Worm (Caenorhabditis elegans): ENCODE data around the gene Y69A2AR.1.

Gene Y69A2AR.1

ce11 chrIV:2639666-2640273 is 27.1 kb upstream of the Y69A2AR.1 start:
- TF ChIP-seq akir-1 (GFP tag; optimal IDR thresholded peaks at IDR 0.05) (no peak), lin-54 (GFP tag; optimal IDR thresholded peaks at IDR 0.05) (peak; percentile 61), madf-8 (GFP tag; conservative IDR thresholded peaks at IDR 0.05) (no peak), attf-6 (GFP tag; IDR thresholded peaks at IDR 0.05) (0 out of 2 replicates have a peak, but pooled peaks have one; percentile 33), F52B5.7 (tag; optimal IDR thresholded peaks at IDR 0.05) (peak; percentile 48), ceh-91 (GFP tag; IDR thresholded peaks at IDR 0.05) (peak; percentile 36; the same call in 1 of the 2 replicates), ccch-3 (GFP tag; optimal IDR thresholded peaks at IDR 0.05) (no peak), repo-1 (tag; optimal IDR thresholded peaks at IDR 0.05) (peak; percentile 42), mes-4 (tag; optimal IDR thresholded peaks at IDR 0.05) (no peak), let-607 (tag; optimal IDR thresholded peaks at IDR 0.05) (peak in 1 of 2 experiments; percentile 55), ekl-4 (GFP tag; IDR thresholded peaks at IDR 0.05) (peak; percentile 65), rpc-1 (optimal IDR thresholded peaks at IDR 0.05) (peak; percentile 81), rpc-1 (tag; optimal IDR thresholded peaks at IDR 0.05) (peak; percentile 77), dpff-1 (tag; optimal IDR thresholded peaks at IDR 0.05) (no peak), gei-17 (GFP tag; optimal IDR thresholded peaks at IDR 0.05) (peak; percentile 13), sdz-38 (tag; optimal IDR thresholded peaks at IDR 0.05) (no peak), ceh-58 (GFP tag; IDR thresholded peaks at IDR 0.05) (0 out of 2 replicates have a peak, but pooled peaks have one; percentile 30), hsf-1 (GFP tag; IDR thresholded peaks at IDR 0.05) (0 out of 2 replicates have a peak, but pooled peaks have one; percentile 32), snpc-1.3 (tag; optimal IDR thresholded peaks at IDR 0.05; ENCODE audit: insufficient read depth) (peak; percentile 19), unc-62 (GFP tag; optimal IDR thresholded peaks at IDR 0.05) (no peak), F33H1.4 (GFP tag; IDR thresholded peaks at IDR 0.05) (no peak), efl-1 (GFP tag; optimal IDR thresholded peaks at IDR 0.05) (no peak), lin-26 (GFP tag; IDR thresholded peaks at IDR 0.05) (peak; percentile 83), Y56A3A.18 (GFP tag; IDR thresholded peaks at IDR 0.05) (no peak), hmg-1.2 (GFP tag; IDR thresholded peaks at IDR 0.05) (peak; percentile 60), Y53F4B.3 (GFP tag; IDR thresholded peaks at IDR 0.05) (no peak), madf-3 (GFP tag; IDR thresholded peaks at IDR 0.05) (0 out of 2 replicates have a peak, but pooled peaks have one; percentile 17), Y79H2A.3 (GFP tag; conservative IDR thresholded peaks at IDR 0.05) (no peak), F23B12.7 (tag; optimal IDR thresholded peaks at IDR 0.05; ENCODE audit: insufficient read depth) (peak; percentile 35), nfya-2 (GFP tag; IDR thresholded peaks at IDR 0.05) (no peak), F10E7.11 (tag; optimal IDR thresholded peaks at IDR 0.05) (no peak), ceh-79 (tag; optimal IDR thresholded peaks at IDR 0.05) (peak; percentile 7), dox-1 (GFP tag; IDR thresholded peaks at IDR 0.05) (peak; percentile 79), ztf-6 (GFP tag; IDR thresholded peaks at IDR 0.05) (no peak), lag-1 (GFP tag; IDR thresholded peaks at IDR 0.05) (no peak), B0261.1 (tag; optimal IDR thresholded peaks at IDR 0.05) (peak; percentile 88), F49E8.2 (tag; optimal IDR thresholded peaks at IDR 0.05; ENCODE audit: insufficient read depth) (peak; percentile 70), mcd-1 (GFP tag; IDR thresholded peaks at IDR 0.05) (peak; percentile 71), madf-10 (tag; optimal IDR thresholded peaks at IDR 0.05) (peak; percentile 19), tlf-1 (GFP tag; optimal IDR thresholded peaks at IDR 0.05) (peak; percentile 23), lin-35 (GFP tag; optimal IDR thresholded peaks at IDR 0.05) (peak in 1 of 3 experiments; percentile 59), sptf-2 (GFP tag; optimal IDR thresholded peaks at IDR 0.05) (no peak), xnd-1 (tag; optimal IDR thresholded peaks at IDR 0.05) (no peak), ztf-22 (GFP tag; optimal IDR thresholded peaks at IDR 0.05) (no peak), lin-40 (tag; optimal IDR thresholded peaks at IDR 0.05) (peak; percentile 58), hlh-26 (GFP tag; conservative IDR thresholded peaks at IDR 0.05) (no peak), F57A8.1 (GFP tag; optimal IDR thresholded peaks at IDR 0.05) (no peak)

Data from whole organism, young adult.